Worm (Caenorhabditis elegans) whole organism, midembryonic: ENCODE results near the gene Y59E9AL.36.

Source experiments
- T22C8.4 ChIP-seq: fragments of 200-800 bp; sonication (Bioruptor generic); IDR thresholded peaks from 2 replicates; pipeline ENCODE4 v1.3.6; 2022; ENCODE audit warnings: missing genetic modification characterization, missing compliant biosample characterization
- cog-1 ChIP-seq: sonication (generic microtip); optimal IDR thresholded peaks from 2 replicates; lab custom pipeline; 2016; ENCODE audit warnings: missing genetic modification characterization, missing compliant biosample characterization
- flt-1 ChIP-seq: fragments of 200-800 bp; sonication (Bioruptor generic); IDR thresholded peaks from 2 replicates; pipeline ENCODE4 v1.3.6; 2022; ENCODE audit warnings: missing genetic modification characterization, missing compliant biosample characterization
- klf-2 ChIP-seq: fragments of 200-800 bp; sonication (Bioruptor generic); conservative IDR thresholded peaks from 2 replicates; pipeline ENCODE4 v1.3.6; 2022; ENCODE audit warnings: missing genetic modification reagents, missing genetic modification characterization, missing compliant biosample characterization
- tab-1 ChIP-seq: fragments of 200-800 bp; sonication (Bioruptor generic); IDR thresholded peaks from 2 replicates; pipeline ENCODE4 v1.3.6; 2022; ENCODE audit warnings: missing genetic modification characterization, missing compliant biosample characterization
- ztf-23 ChIP-seq: fragments of 200-800 bp; sonication (Bioruptor generic); IDR thresholded peaks from 2 replicates; pipeline ENCODE4 v1.3.6; 2022; ENCODE audit warnings: missing genetic modification reagents, missing genetic modification characterization, missing compliant biosample characterization

DNA sequence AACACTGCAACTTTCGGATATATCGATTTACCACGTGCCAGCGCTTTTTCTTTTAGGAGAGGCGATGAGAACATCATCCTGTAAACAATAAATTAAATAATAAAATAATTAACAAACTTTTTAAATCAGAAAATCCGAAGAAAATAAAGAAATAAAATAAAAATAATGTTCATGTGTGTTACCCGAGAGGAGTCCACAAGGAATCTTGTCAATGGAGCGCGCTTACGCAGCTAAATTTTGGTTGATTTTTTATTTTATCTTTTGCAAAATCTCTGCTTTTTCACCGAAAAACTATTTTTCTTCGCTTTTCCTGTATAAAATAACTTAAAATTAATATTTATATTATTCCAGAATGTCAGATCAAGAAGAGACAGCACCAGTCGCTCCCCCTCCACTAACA lies 49.1 kb downstream of the Y59E9AL.36 start, which contains the start of the genes C24D10.6 and C24D10.4:
- TF ChIP-seq cog-1 (tag; lab: Kevin White, UChicago) (no peak), flt-1 (GFP tag; lab: Robert Waterston, UW) (no peak), T22C8.4 (GFP tag; lab: Robert Waterston, UW) (no peak), klf-2 (no peak), tab-1 (GFP tag; lab: Robert Waterston, UW) (no peak), ztf-23 (GFP tag; lab: Robert Waterston, UW) (no peak)
